Worm (Caenorhabditis elegans): ENCODE measurements around the gene pis-1.
"Not testable (repeated sequence)": the region's sequence is repeated elsewhere in the genome, so short reads cannot be mapped to it uniquely, and the experiment has no call there.

pis-1 gene

ce11 chrIV:9801418-9801817 lies 5.0 kb upstream of the pis-1 start:
- TF ChIP-seq unc-62 (GFP tag; optimal IDR thresholded peaks at IDR 0.05): no peak

ce11 chrIV:9799664-9800063 lies 3.3 kb upstream of the pis-1 start:
- no peak for TF ChIP-seq unc-62 (GFP tag; optimal IDR thresholded peaks at IDR 0.05)

ce11 chrIV:9799129-9799528 lies 2.7 kb upstream of the pis-1 start, which contains the start of gene fat-4:
Gene fat-4 (plus strand): TSS chrIV:9799429.
- TF ChIP-seq unc-62 (GFP tag; optimal IDR thresholded peaks at IDR 0.05): no peak

ce11 chrIV:9798307-9798706 lies 1.9 kb upstream of the pis-1 start:
- no peak for TF ChIP-seq unc-62 (GFP tag; optimal IDR thresholded peaks at IDR 0.05)

- TF ChIP-seq unc-62 (GFP tag; optimal IDR thresholded peaks at IDR 0.05): no peak
Measured at ce11 chrIV:9797304-9798003, 1.1 kb upstream of the pis-1 start, which contains the start of gene T13F2.2. Gene T13F2.2 (minus strand): TSS chrIV:9797354.

ce11 chrIV:9795250-9795649 lies 1.1 kb downstream of the pis-1 start:
- no peak for TF ChIP-seq unc-62 (GFP tag; optimal IDR thresholded peaks at IDR 0.05)

ce11 chrIV:9790708-9791107 lies 5.7 kb downstream of the pis-1 start:
- TF ChIP-seq unc-62 (GFP tag; optimal IDR thresholded peaks at IDR 0.05): no peak

- TF ChIP-seq unc-62 (GFP tag; optimal IDR thresholded peaks at IDR 0.05): no peak
Measured at ce11 chrIV:9789496-9789895, 6.9 kb downstream of the pis-1 start, which contains the start of gene T13F2.4. Gene T13F2.4 (plus strand): TSS chrIV:9789796.

ce11 chrIV:9784689-9785088 lies 11.7 kb downstream of the pis-1 start, which contains the start of gene sre-4:
Gene sre-4 (minus strand): TSS chrIV:9784789.
- no peak for TF ChIP-seq unc-62 (GFP tag; optimal IDR thresholded peaks at IDR 0.05)

- no peak for TF ChIP-seq unc-62 (GFP tag; optimal IDR thresholded peaks at IDR 0.05)
Measured at ce11 chrIV:9778016-9778415, 18.4 kb downstream of the pis-1 start, which contains the start of gene T13F2.6. Gene T13F2.6 (plus strand): TSS chrIV:9778321.

ce11 chrIV:9777535-9777934 lies 18.9 kb downstream of the pis-1 start, which contains the start of gene sna-2:
Gene sna-2 (minus strand): TSS chrIV:9777634.
- TF ChIP-seq unc-62 (GFP tag; optimal IDR thresholded peaks at IDR 0.05): no peak

ce11 chrIV:9773441-9773840 lies 23.0 kb downstream of the pis-1 start:
- no peak for TF ChIP-seq unc-62 (GFP tag; optimal IDR thresholded peaks at IDR 0.05)

ce11 chrIV:9772096-9772720 lies 24.2 kb downstream of the pis-1 start, which contains the start of gene cav-1:
Gene cav-1 (plus strand): TSS chrIV:9772510.
- TF ChIP-seq unc-62 (GFP tag; optimal IDR thresholded peaks at IDR 0.05): no peak

- TF ChIP-seq unc-62 (GFP tag; optimal IDR thresholded peaks at IDR 0.05): no peak
Measured at ce11 chrIV:9770798-9771197, 25.6 kb downstream of the pis-1 start.

ce11 chrIV:9769746-9770145 lies 26.6 kb downstream of the pis-1 start, which contains the start of gene msp-78:
Gene msp-78 (plus strand): TSS chrIV:9770046.
- TF ChIP-seq unc-62 (GFP tag; optimal IDR thresholded peaks at IDR 0.05): not testable (repeated sequence)

ce11 chrIV:9767054-9767453 lies 29.3 kb downstream of the pis-1 start, which contains the start of gene msp-79:
Gene msp-79 (minus strand): TSS chrIV:9767154.
- not testable (repeated sequence) for TF ChIP-seq unc-62 (GFP tag; optimal IDR thresholded peaks at IDR 0.05)

- TF ChIP-seq unc-62 (GFP tag; optimal IDR thresholded peaks at IDR 0.05): no peak
Measured at ce11 chrIV:9766250-9766649, 30.1 kb downstream of the pis-1 start, which contains the start of gene ssp-36. Gene ssp-36 (minus strand): TSS chrIV:9766350.

All from whole organism, dauer.